Fruit fly (Drosophila melanogaster) whole organism, adult: ENCODE measurements around the gene 14-3-3epsilon.
A peak's percentile ranks its signal among the peaks of the same experiment; 100 is the strongest.

Experiments
- CG11617 ChIP-seq: fragments of 200-800 bp; sonication (Bioruptor generic); optimal IDR thresholded peaks from 2 replicates; lab custom pipeline; 2017; ENCODE audit warnings: mild to moderate bottlenecking, missing biosample characterization, missing genetic modification reagents, missing genetic modification characterization
- CG12768 ChIP-seq: fragments of 200-800 bp; sonication (Bioruptor generic); optimal IDR thresholded peaks from 2 replicates; lab custom pipeline; 2017; ENCODE audit warnings: missing biosample characterization, missing genetic modification characterization, mild to moderate bottlenecking, moderate library complexity, missing genetic modification reagents
- CG1620 ChIP-seq: fragments of 200-800 bp; sonication (Bioruptor generic); optimal IDR thresholded peaks from 2 replicates; lab custom pipeline; 2016; ENCODE audit warnings: missing biosample characterization, missing genetic modification characterization
- CG7045 ChIP-seq: fragments of 200-800 bp; sonication (Bioruptor generic); optimal IDR thresholded peaks from 2 replicates; lab custom pipeline; 2017; ENCODE audit warnings: missing biosample characterization, mild to moderate bottlenecking, missing genetic modification characterization
- Crg-1 ChIP-seq: fragments of 200-800 bp; sonication (Bioruptor generic); optimal IDR thresholded peaks from 2 replicates; lab custom pipeline; 2016; ENCODE audit warnings: missing biosample characterization, missing genetic modification characterization
- Mnt ChIP-seq: fragments of 200-800 bp; sonication (Bioruptor generic); optimal IDR thresholded peaks from 2 replicates; lab custom pipeline; 2016; ENCODE audit warnings: missing biosample characterization, mild to moderate bottlenecking, missing genetic modification characterization
- kay ChIP-seq: fragments of 200-800 bp; sonication (Bioruptor generic); peaks from one replicate; lab custom pipeline; 2016; ENCODE audit warnings: missing biosample characterization, missing genetic modification characterization, borderline replicate concordance
- ovo ChIP-seq: fragments of 200-800 bp; sonication (Bioruptor generic); optimal IDR thresholded peaks from 2 replicates; lab custom pipeline; 2016; ENCODE audit warnings: missing biosample characterization, missing genetic modification characterization
- toe ChIP-seq: fragments of 200-800 bp; sonication (Bioruptor generic); optimal IDR thresholded peaks from 2 replicates; lab custom pipeline; 2016; ENCODE audit warnings: missing biosample characterization, missing genetic modification characterization

- TF ChIP-seq kay: no peak
- peak; percentile 41 for TF ChIP-seq ovo (GFP tag; lab: Kevin White, UChicago)
- peak; percentile 66 for TF ChIP-seq CG1620 (GFP tag; lab: Kevin White, UChicago)
- TF ChIP-seq CG11617 (GFP tag; lab: Kevin White, UChicago): peak; percentile 6
- TF ChIP-seq toe (GFP tag; lab: Kevin White, UChicago): no peak
- TF ChIP-seq CG12768 (GFP tag; lab: Kevin White, UChicago): peak; percentile 12
- TF ChIP-seq Mnt (GFP tag; lab: Kevin White, UChicago): peak; percentile 66
- peak; percentile 55 for TF ChIP-seq Crg-1 (GFP tag; lab: Kevin White, UChicago)
- TF ChIP-seq CG7045: peak; percentile 33
Observed at dm6 chr3R:18274328-18275098, 32.2 kb downstream of the 14-3-3epsilon start, which contains the start of the genes Vps39 and eIF1A.
